Fruit fly (Drosophila melanogaster) whole organism, adult: ENCODE data around the gene mRpS26.

Experiments used
- Mnt ChIP-seq: fragments of 200-800 bp; sonication (Bioruptor generic); optimal IDR thresholded peaks from 2 replicates; lab custom pipeline; 2016; ENCODE audit warnings: missing biosample characterization, mild to moderate bottlenecking, missing genetic modification characterization
- cnc ChIP-seq, 2 experiments: fragments of >200 bp; optimal IDR thresholded peaks; 2 replicates each; lab custom pipeline; 2017
- kay ChIP-seq: fragments of 200-800 bp; sonication (Bioruptor generic); peaks from one replicate; lab custom pipeline; 2016; ENCODE audit warnings: missing biosample characterization, missing genetic modification characterization, borderline replicate concordance

- no peak for TF ChIP-seq Mnt (GFP tag; lab: Kevin White, UChicago)
- TF ChIP-seq kay, result no peak
- no peak for TF ChIP-seq cnc (optimal IDR thresholded peaks at IDR 0.05; lab: Kevin White, UChicago)
Observed at dm6 chr3L:18083994-18084393, 22.4 kb upstream of the mRpS26 start.
